Worm (Caenorhabditis elegans) whole organism, L3 larva: ENCODE measurements around the gene F36H1.11.

ENCODE experiments used
- aly-2 ChIP-seq: fragments of 150-350 bp; optimal IDR thresholded peaks from 2 replicates; lab custom pipeline; 2014; ENCODE audit warnings: missing biosample characterization, missing genetic modification characterization
- ama-1 ChIP-seq: fragments of 150-350 bp; optimal IDR thresholded peaks from 2 replicates; lab custom pipeline; 2018
- ceh-28 ChIP-seq: fragments of 150-350 bp; optimal IDR thresholded peaks from 2 replicates; lab custom pipeline; 2014; ENCODE audit warnings: missing biosample characterization, missing genetic modification reagents, missing genetic modification characterization
- ceh-82 ChIP-seq: fragments of 150-350 bp; optimal IDR thresholded peaks from 2 replicates; lab custom pipeline; 2014; ENCODE audit warnings: missing biosample characterization, missing genetic modification characterization
- daf-12 ChIP-seq: fragments of 150-350 bp; optimal IDR thresholded peaks from 2 replicates; lab custom pipeline; 2014; ENCODE audit warnings: missing biosample characterization, missing genetic modification reagents, missing genetic modification characterization
- egl-27 ChIP-seq: sonication (generic microtip); optimal IDR thresholded peaks from 4 replicates; lab custom pipeline; 2017; ENCODE audit warnings: missing biosample characterization, missing genetic modification reagents, missing genetic modification characterization
- egl-5 ChIP-seq: fragments of 150-350 bp; optimal IDR thresholded peaks from 2 replicates; lab custom pipeline; 2017; ENCODE audit warnings: missing biosample characterization, missing genetic modification reagents, missing genetic modification characterization, inconsistent platforms
- elt-1 ChIP-seq: fragments of 150-350 bp; optimal IDR thresholded peaks from 2 replicates; lab custom pipeline; 2014; ENCODE audit warnings: missing biosample characterization, missing genetic modification characterization
- elt-2 ChIP-seq: sonication (generic microtip); optimal IDR thresholded peaks from 2 replicates; lab custom pipeline; 2016; ENCODE audit warnings: missing genetic modification reagents, mild to moderate bottlenecking, missing genetic modification characterization, missing compliant biosample characterization
- elt-3 ChIP-seq, 3 experiments: fragments of 150-350 bp in 1 of 3; sonication (generic microtip) in 2 of 3; optimal IDR thresholded peaks; 2 replicates in 2 of 3; 4 replicates in 1 of 3; lab custom pipeline; 2014 to 2017; ENCODE audit warnings: missing biosample characterization in 3 of 3, missing genetic modification characterization in 3 of 3
- eor-1 ChIP-seq, 2 experiments: fragments of 150-350 bp; optimal IDR thresholded peaks; 2 replicates each; lab custom pipeline; 2014 to 2018; ENCODE audit warnings: missing biosample characterization in 2 of 2, missing genetic modification characterization in 2 of 2
- fkh-10 ChIP-seq: sonication (generic microtip); optimal IDR thresholded peaks from 2 replicates; lab custom pipeline; 2017; ENCODE audit warnings: missing biosample characterization, missing genetic modification reagents, missing genetic modification characterization
- fos-1 ChIP-seq: fragments of 150-350 bp; optimal IDR thresholded peaks from 2 replicates; lab custom pipeline; 2014; ENCODE audit warnings: missing biosample characterization, missing genetic modification characterization
- jun-1 ChIP-seq: fragments of 150-350 bp; optimal IDR thresholded peaks from 2 replicates; lab custom pipeline; 2014; ENCODE audit warnings: missing biosample characterization, missing genetic modification reagents, missing genetic modification characterization
- lin-15B ChIP-seq: fragments of 150-350 bp; optimal IDR thresholded peaks from 2 replicates; lab custom pipeline; 2014; ENCODE audit warnings: missing biosample characterization, missing genetic modification characterization
- lsy-12 ChIP-seq: sonication (generic microtip); optimal IDR thresholded peaks from 2 replicates; lab custom pipeline; 2016; ENCODE audit warnings: mild to moderate bottlenecking, missing genetic modification characterization, missing compliant biosample characterization
- mdl-1 ChIP-seq: fragments of 150-350 bp; optimal IDR thresholded peaks from 2 replicates; lab custom pipeline; 2014; ENCODE audit warnings: missing biosample characterization, missing genetic modification characterization
- mml-1 ChIP-seq: fragments of 150-350 bp; sonication (generic microtip); optimal IDR thresholded peaks from 3 replicates; lab custom pipeline; 2014; ENCODE audit warnings: missing biosample characterization, missing genetic modification characterization
- nfya-1 ChIP-seq: sonication (generic microtip); optimal IDR thresholded peaks from 2 replicates; lab custom pipeline; 2017; ENCODE audit warnings: missing genetic modification characterization, mild to moderate bottlenecking, missing compliant biosample characterization, antibody characterized with exemption, moderate library complexity; ENCODE audit not compliant: insufficient read depth
- nhr-11 ChIP-seq: fragments of 150-350 bp; optimal IDR thresholded peaks from 2 replicates; lab custom pipeline; 2014; ENCODE audit warnings: missing biosample characterization, missing genetic modification characterization
- nhr-25 ChIP-seq: sonication (generic microtip); optimal IDR thresholded peaks from 2 replicates; lab custom pipeline; 2017; ENCODE audit warnings: missing biosample characterization, missing genetic modification characterization
- nhr-28 ChIP-seq: fragments of 150-350 bp; optimal IDR thresholded peaks from 2 replicates; lab custom pipeline; 2014; ENCODE audit warnings: missing biosample characterization, missing genetic modification characterization
- nhr-67 ChIP-seq: fragments of 150-350 bp; optimal IDR thresholded peaks from 2 replicates; lab custom pipeline; 2014; ENCODE audit warnings: missing biosample characterization, missing genetic modification characterization
- nhr-76 ChIP-seq: fragments of 150-350 bp; sonication (generic microtip); optimal IDR thresholded peaks from 5 replicates; lab custom pipeline; 2014; ENCODE audit warnings: missing biosample characterization, missing genetic modification characterization
- nhr-77 ChIP-seq: fragments of 150-350 bp; optimal IDR thresholded peaks from 2 replicates; lab custom pipeline; 2014; ENCODE audit warnings: missing biosample characterization, missing genetic modification characterization
- pha-4 ChIP-seq: fragments of 150-350 bp; optimal IDR thresholded peaks from 2 replicates; lab custom pipeline; 2014; ENCODE audit warnings: missing biosample characterization, missing genetic modification reagents, missing genetic modification characterization
- pqm-1 ChIP-seq: fragments of 150-350 bp; optimal IDR thresholded peaks from 2 replicates; lab custom pipeline; 2017; ENCODE audit warnings: missing biosample characterization, missing genetic modification characterization, inconsistent platforms
- snpc-4 ChIP-seq: fragments of 150-350 bp; optimal IDR thresholded peaks from 2 replicates; lab custom pipeline; 2014; ENCODE audit warnings: missing biosample characterization, missing genetic modification characterization
- tbx-2 ChIP-seq: sonication (generic microtip); optimal IDR thresholded peaks from 2 replicates; lab custom pipeline; 2016; ENCODE audit warnings: mild to moderate bottlenecking, missing genetic modification characterization, missing compliant biosample characterization
- unc-39 ChIP-seq: sonication (generic microtip); optimal IDR thresholded peaks from 4 replicates; lab custom pipeline; 2017; ENCODE audit warnings: missing biosample characterization, missing genetic modification characterization
- unc-62 ChIP-seq: fragments of 150-350 bp; sonication (generic microtip); optimal IDR thresholded peaks from 4 replicates; lab custom pipeline; 2014; ENCODE audit warnings: missing biosample characterization, missing genetic modification reagents, missing genetic modification characterization
- zag-1 ChIP-seq: fragments of 150-350 bp; optimal IDR thresholded peaks from 2 replicates; lab custom pipeline; 2014; ENCODE audit warnings: missing biosample characterization, missing genetic modification characterization
- ztf-11 ChIP-seq: fragments of 150-350 bp; optimal IDR thresholded peaks from 2 replicates; lab custom pipeline; 2014; ENCODE audit warnings: missing biosample characterization, missing genetic modification characterization
- ztf-4 ChIP-seq: fragments of 150-350 bp; optimal IDR thresholded peaks from 2 replicates; lab custom pipeline; 2014; ENCODE audit warnings: missing biosample characterization, missing genetic modification characterization

The F36H1.11 gene

DNA sequence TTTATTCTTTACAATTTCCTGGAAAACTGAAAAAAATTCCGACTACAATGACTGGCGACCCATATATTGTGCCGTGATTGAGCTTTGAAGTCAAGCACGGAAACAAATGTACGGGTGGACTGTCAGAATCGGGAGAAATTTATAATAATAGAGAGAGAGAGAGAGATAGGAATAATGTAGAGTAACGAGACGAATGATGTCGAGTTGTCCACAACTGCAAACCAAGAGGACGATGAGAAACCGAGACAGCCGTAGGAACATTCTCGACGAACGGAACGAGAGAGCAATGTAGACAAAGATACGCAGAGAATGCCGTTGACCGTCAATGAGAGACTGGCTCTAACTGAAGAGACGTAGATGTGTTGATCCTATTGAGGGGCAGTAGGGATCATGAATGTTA lies 21.4 kb upstream of the F36H1.11 start (continued):
- TF ChIP-seq tbx-2 (tag; lab: Kevin White, UChicago) (peak; percentile 47), egl-27 (no peak)

DNA sequence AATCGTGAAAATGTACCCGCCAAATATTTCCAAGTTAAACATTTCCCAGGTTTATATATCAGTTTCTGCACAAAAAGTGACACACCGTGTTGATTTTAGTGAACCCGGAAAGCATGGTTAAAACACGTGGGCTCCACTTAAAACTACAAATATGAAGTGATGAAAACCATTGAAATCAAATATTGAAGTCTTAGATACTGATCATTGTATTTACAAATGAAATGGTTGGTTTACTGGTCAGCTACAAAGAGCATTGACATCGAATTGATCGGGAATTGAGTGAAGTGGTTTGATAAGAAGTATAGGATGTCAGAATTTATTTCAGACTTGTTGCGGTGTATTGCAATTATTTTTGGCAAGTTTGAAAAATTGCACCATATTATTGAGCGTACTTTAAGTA lies 19.6 kb upstream of the F36H1.11 start, which contains the start of gene hrg-5:
Gene hrg-5 (minus strand): TSS at position 17 of the 400 bp plus-strand sequence.
- no peak for TF ChIP-seq nhr-28 (tag; lab: Kevin White, UChicago)
- TF ChIP-seq ztf-11 (tag; lab: Kevin White, UChicago), result no peak
- no peak for TF ChIP-seq eor-1 (tag; optimal IDR thresholded peaks at IDR 0.05; lab: Kevin White, UChicago)
- TF ChIP-seq unc-39 (tag; lab: Kevin White, UChicago), result no peak
- TF ChIP-seq pha-4, result peak; percentile 68
- peak; percentile 76 for TF ChIP-seq pqm-1 (tag; lab: Kevin White, UChicago)
- no peak for TF ChIP-seq daf-12
- no peak for TF ChIP-seq nfya-1 (tag; lab: Kevin White, UChicago)
- TF ChIP-seq nhr-77, result no peak
- peak; percentile 33 for TF ChIP-seq elt-2 (tag; lab: Kevin White, UChicago)

DNA sequence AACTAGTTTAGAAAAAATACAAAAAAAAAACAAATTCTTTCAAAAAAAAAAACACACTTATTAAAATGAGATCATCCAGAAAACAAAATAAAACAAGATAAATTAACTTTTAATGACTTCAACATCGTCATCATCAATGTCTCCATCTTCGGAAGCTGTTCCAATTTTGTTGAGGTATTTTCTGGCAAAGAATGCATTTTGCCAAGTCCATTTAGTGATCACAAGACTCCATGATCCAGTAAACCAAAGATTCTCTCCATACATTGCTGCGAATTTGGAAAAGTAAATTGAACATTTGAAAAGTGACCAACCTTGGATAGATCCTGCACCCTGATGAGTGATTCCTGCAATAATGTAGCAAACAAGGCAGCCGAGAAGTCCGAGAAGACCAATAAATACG lies 18.9 kb upstream of the F36H1.11 start:
- TF ChIP-seq fkh-10 (GFP tag; lab: Kevin White, UChicago) (no peak), ztf-4 (tag; lab: Kevin White, UChicago) (no peak), mdl-1 (tag; lab: Kevin White, UChicago) (no peak), nhr-67 (tag; lab: Kevin White, UChicago) (no peak), nhr-11 (tag; lab: Kevin White, UChicago) (no peak), lin-15B (tag; lab: Kevin White, UChicago) (no peak), egl-27 (no peak), fos-1 (tag; lab: Kevin White, UChicago) (no peak), daf-12 (no peak), tbx-2 (tag; lab: Kevin White, UChicago) (no peak), mml-1 (no peak), pha-4 (no peak), nhr-77 (no peak), ceh-82 (no peak), lsy-12 (no peak), nfya-1 (tag; lab: Kevin White, UChicago) (no peak), snpc-4 (tag; lab: Kevin White, UChicago) (no peak), nhr-25 (tag; lab: Kevin White, UChicago) (no peak), unc-62 (GFP tag; lab: Kevin White, UChicago) (no peak), ztf-11 (tag; lab: Kevin White, UChicago) (no peak)

DNA sequence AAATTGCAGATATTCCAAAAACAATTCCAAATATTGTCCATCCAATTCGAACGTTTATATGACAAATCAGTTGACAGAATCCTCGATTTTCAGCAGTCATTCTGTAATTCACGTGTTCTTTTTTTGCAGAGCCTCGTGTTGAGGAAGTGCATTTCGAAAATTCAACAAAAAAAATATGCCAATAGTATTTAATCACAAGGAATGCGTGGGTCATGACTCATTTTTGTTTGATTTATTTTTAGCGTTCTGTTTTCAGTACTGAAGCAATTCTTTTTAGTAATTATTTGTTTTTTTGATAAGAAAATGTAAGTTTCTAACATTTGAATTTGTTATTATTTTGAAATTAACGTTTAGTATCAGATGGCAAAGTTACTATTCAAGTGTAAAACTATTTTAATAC lies 18.1 kb upstream of the F36H1.11 start, which contains the start of gene hrg-4:
Gene hrg-4 (minus strand): TSS at position 101 of the 400 bp plus-strand sequence.
- TF ChIP-seq egl-27, result no peak
- TF ChIP-seq zag-1, result no peak
- TF ChIP-seq daf-12, result no peak
- no peak for TF ChIP-seq jun-1 (tag; lab: Kevin White, UChicago)
- no peak for TF ChIP-seq elt-3 (tag; optimal IDR thresholded peaks at IDR 0.05; lab: Kevin White, UChicago)
- no peak for TF ChIP-seq ama-1 (lab: Kevin White, UChicago)
- no peak for TF ChIP-seq elt-1 (tag; lab: Kevin White, UChicago)
- TF ChIP-seq mdl-1 (tag; lab: Kevin White, UChicago), result no peak
- TF ChIP-seq aly-2 (tag; lab: Kevin White, UChicago), result no peak
- TF ChIP-seq ceh-82, result no peak
- no peak for TF ChIP-seq nhr-77
- TF ChIP-seq ceh-28 (tag; lab: Kevin White, UChicago), result no peak
- TF ChIP-seq unc-39 (tag; lab: Kevin White, UChicago), result no peak
- no peak for TF ChIP-seq nhr-11 (tag; lab: Kevin White, UChicago)
- no peak for TF ChIP-seq nhr-28 (tag; lab: Kevin White, UChicago)
- no peak for TF ChIP-seq lin-15B (tag; lab: Kevin White, UChicago)
- TF ChIP-seq fkh-10 (GFP tag; lab: Kevin White, UChicago), result no peak
- TF ChIP-seq, all 47 proteins: peak for 0

DNA sequence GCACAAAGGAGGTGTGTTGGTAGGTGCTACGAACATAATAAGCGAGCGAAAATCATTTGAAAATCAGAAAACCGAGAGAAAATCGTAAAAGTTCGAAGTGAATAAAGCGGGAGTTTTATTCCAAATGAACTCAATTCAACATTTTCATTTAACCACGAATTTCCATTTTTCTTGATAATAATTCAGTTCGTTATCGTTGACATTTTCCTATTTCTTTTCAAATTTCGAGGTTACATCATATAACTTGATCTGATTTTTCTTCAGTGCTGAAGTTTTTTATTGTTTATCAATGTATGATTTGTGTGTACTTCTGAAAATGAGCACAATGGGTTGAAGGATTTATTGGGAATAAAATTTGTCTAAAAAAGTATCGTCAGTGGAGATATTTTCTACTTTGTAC lies 17.3 kb upstream of the F36H1.11 start:
- TF ChIP-seq nhr-76 (no peak), elt-2 (tag; lab: Kevin White, UChicago) (peak; percentile 86)

DNA sequence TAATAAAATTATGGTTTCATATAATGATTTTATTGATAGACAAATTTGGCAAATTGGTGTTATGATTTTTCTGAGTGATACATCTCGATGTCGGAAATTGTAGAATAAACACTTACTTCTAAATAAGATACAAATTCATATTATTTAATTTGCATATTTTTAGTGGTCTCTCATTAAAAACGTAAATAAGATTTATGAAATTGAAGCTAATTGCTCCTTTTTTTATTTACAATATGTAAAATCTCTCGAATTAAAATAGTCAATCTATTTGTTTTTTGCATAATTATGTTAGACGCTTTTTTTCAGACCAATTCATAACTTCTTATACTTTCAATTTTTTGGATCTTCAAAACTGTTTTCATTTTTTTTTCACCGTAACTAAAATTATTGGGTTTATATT lies 16.7 kb upstream of the F36H1.11 start, which contains the start of gene hrg-6:
Gene hrg-6 (plus strand): TSS at position 301 of the 400 bp plus-strand sequence.
- TF ChIP-seq fos-1 (tag; lab: Kevin White, UChicago) (no peak), zag-1 (peak; percentile 36), egl-5 (tag; lab: Kevin White, UChicago) (no peak)
